Worm (Caenorhabditis elegans) whole organism, mixed stage, embryonic: ENCODE measurements around the gene F48B9.8.

Source experiments
- M03D4.4 ChIP-seq: sonication (generic microtip); optimal IDR thresholded peaks from 2 replicates; lab custom pipeline; 2017; ENCODE audit warnings: mild to moderate bottlenecking, missing genetic modification characterization, missing compliant biosample characterization
- bed-3 ChIP-seq: fragments of 200-800 bp; sonication (Bioruptor generic); optimal IDR thresholded peaks from 3 replicates; lab custom pipeline; 2018; ENCODE audit warnings: mild to moderate bottlenecking, missing genetic modification characterization, moderate library complexity, missing compliant biosample characterization
- blmp-1 ChIP-seq: fragments of 150-350 bp; optimal IDR thresholded peaks from 2 replicates; lab custom pipeline; 2014; ENCODE audit warnings: missing biosample characterization, missing genetic modification characterization
- ceh-39 ChIP-seq: fragments of 150-350 bp; optimal IDR thresholded peaks from 2 replicates; lab custom pipeline; 2014; ENCODE audit warnings: missing biosample characterization, missing genetic modification characterization
- ceh-83 ChIP-seq: fragments of 200-800 bp; sonication (Bioruptor generic); optimal IDR thresholded peaks from 2 replicates; lab custom pipeline; 2018; ENCODE audit warnings: mild to moderate bottlenecking, missing genetic modification characterization, missing compliant biosample characterization
- ces-1 ChIP-seq: fragments of 150-350 bp; optimal IDR thresholded peaks from 2 replicates; lab custom pipeline; 2014; ENCODE audit warnings: missing biosample characterization, missing genetic modification reagents, missing genetic modification characterization
- cnd-1 ChIP-seq: fragments of 200-800 bp; sonication (Bioruptor generic); optimal IDR thresholded peaks from 2 replicates; lab custom pipeline; 2018; ENCODE audit warnings: mild to moderate bottlenecking, missing genetic modification characterization, missing compliant biosample characterization
- drap-1 ChIP-seq: fragments of 200-800 bp; sonication (Bioruptor generic); optimal IDR thresholded peaks from 3 replicates; lab custom pipeline; 2018; ENCODE audit warnings: mild to moderate bottlenecking, missing genetic modification characterization, missing compliant biosample characterization
- elt-1 ChIP-seq: sonication (generic microtip); optimal IDR thresholded peaks from 2 replicates; lab custom pipeline; 2017; ENCODE audit warnings: missing genetic modification characterization, mild to moderate bottlenecking, missing compliant biosample characterization, antibody characterized with exemption, moderate library complexity, borderline replicate concordance; ENCODE audit not compliant: insufficient read depth
- elt-3 ChIP-seq: fragments of 150-350 bp; optimal IDR thresholded peaks from 2 replicates; lab custom pipeline; 2014; ENCODE audit warnings: missing biosample characterization, missing genetic modification characterization
- flh-1 ChIP-seq: fragments of 200-800 bp; sonication (Bioruptor generic); optimal IDR thresholded peaks from 2 replicates; lab custom pipeline; 2018; ENCODE audit warnings: mild to moderate bottlenecking, missing genetic modification characterization, moderate library complexity, missing compliant biosample characterization
- ham-2 ChIP-seq: fragments of 200-800 bp; sonication (Bioruptor generic); optimal IDR thresholded peaks from 2 replicates; lab custom pipeline; 2018; ENCODE audit warnings: mild to moderate bottlenecking, missing genetic modification characterization, missing compliant biosample characterization
- hlh-1 ChIP-seq: fragments of 150-350 bp; optimal IDR thresholded peaks from 2 replicates; lab custom pipeline; 2014; ENCODE audit warnings: missing biosample characterization, missing genetic modification reagents, missing genetic modification characterization
- lin-13 ChIP-seq: fragments of 150-350 bp; optimal IDR thresholded peaks from 2 replicates; lab custom pipeline; 2014; ENCODE audit warnings: missing biosample characterization, missing genetic modification characterization
- lin-32 ChIP-seq: fragments of 200-800 bp; sonication (Bioruptor generic); optimal IDR thresholded peaks from 2 replicates; lab custom pipeline; 2018; ENCODE audit warnings: mild to moderate bottlenecking, missing genetic modification characterization, missing compliant biosample characterization
- lsy-2 ChIP-seq: fragments of 150-350 bp; optimal IDR thresholded peaks from 2 replicates; lab custom pipeline; 2014; ENCODE audit warnings: missing biosample characterization, missing genetic modification characterization
- mab-5 ChIP-seq: fragments of 150-350 bp; optimal IDR thresholded peaks from 2 replicates; lab custom pipeline; 2014; ENCODE audit warnings: missing biosample characterization, missing genetic modification characterization
- mep-1 ChIP-seq: fragments of 150-350 bp; optimal IDR thresholded peaks from 2 replicates; lab custom pipeline; 2017; ENCODE audit warnings: missing biosample characterization, missing genetic modification reagents, missing genetic modification characterization, inconsistent platforms
- mls-2 ChIP-seq: sonication (generic microtip); optimal IDR thresholded peaks from 2 replicates; lab custom pipeline; 2016; ENCODE audit warnings: mild to moderate bottlenecking, missing genetic modification characterization, moderate library complexity, missing compliant biosample characterization
- nhr-12 ChIP-seq: fragments of 150-350 bp; optimal IDR thresholded peaks from 2 replicates; lab custom pipeline; 2014; ENCODE audit warnings: missing biosample characterization, missing genetic modification characterization
- nhr-2 ChIP-seq: fragments of 150-350 bp; optimal IDR thresholded peaks from 2 replicates; lab custom pipeline; 2014; ENCODE audit warnings: missing biosample characterization, missing genetic modification characterization
- nhr-237 ChIP-seq: fragments of 150-350 bp; optimal IDR thresholded peaks from 2 replicates; lab custom pipeline; 2014; ENCODE audit warnings: missing biosample characterization, missing genetic modification characterization
- nhr-28 ChIP-seq: fragments of 150-350 bp; optimal IDR thresholded peaks from 2 replicates; lab custom pipeline; 2014; ENCODE audit warnings: missing biosample characterization, missing genetic modification characterization
- nhr-76 ChIP-seq: sonication (generic microtip); optimal IDR thresholded peaks from 2 replicates; lab custom pipeline; 2017; ENCODE audit warnings: missing biosample characterization, missing genetic modification characterization
- pha-4 ChIP-seq: fragments of 150-350 bp; optimal IDR thresholded peaks from 2 replicates; lab custom pipeline; 2018; ENCODE audit warnings: missing biosample characterization, missing genetic modification reagents, missing genetic modification characterization
- sem-2 ChIP-seq: fragments of 200-800 bp; sonication (Bioruptor generic); optimal IDR thresholded peaks from 2 replicates; lab custom pipeline; 2018; ENCODE audit warnings: mild to moderate bottlenecking, missing genetic modification characterization, missing compliant biosample characterization
- snpc-4 ChIP-seq: fragments of 150-350 bp; optimal IDR thresholded peaks from 2 replicates; lab custom pipeline; 2014; ENCODE audit warnings: missing biosample characterization, missing genetic modification characterization
- sptf-1 ChIP-seq: sonication (generic microtip); optimal IDR thresholded peaks from 2 replicates; lab custom pipeline; 2017; ENCODE audit warnings: mild to moderate bottlenecking, missing genetic modification characterization, moderate library complexity, missing compliant biosample characterization
- tbx-8 ChIP-seq: fragments of 200-800 bp; sonication (Bioruptor generic); optimal IDR thresholded peaks from 2 replicates; lab custom pipeline; 2018; ENCODE audit warnings: mild to moderate bottlenecking, missing genetic modification characterization, moderate library complexity, missing compliant biosample characterization
- unc-120 ChIP-seq: sonication (generic microtip); optimal IDR thresholded peaks from 2 replicates; lab custom pipeline; 2017; ENCODE audit warnings: missing genetic modification characterization, missing compliant biosample characterization; ENCODE audit not compliant: poor library complexity, severe bottlenecking
- unc-39 ChIP-seq: fragments of 150-350 bp; optimal IDR thresholded peaks from 2 replicates; lab custom pipeline; 2014; ENCODE audit warnings: missing biosample characterization, missing genetic modification characterization
- unc-62 ChIP-seq: fragments of 150-350 bp; optimal IDR thresholded peaks from 2 replicates; lab custom pipeline; 2014; ENCODE audit warnings: missing biosample characterization, missing genetic modification reagents, missing genetic modification characterization
- zip-8 ChIP-seq: fragments of 150-350 bp; optimal IDR thresholded peaks from 2 replicates; lab custom pipeline; 2014; ENCODE audit warnings: missing biosample characterization, missing genetic modification characterization
- ztf-11 ChIP-seq: fragments of 150-350 bp; optimal IDR thresholded peaks from 2 replicates; lab custom pipeline; 2014; ENCODE audit warnings: missing biosample characterization, missing genetic modification characterization

F48B9.8 gene

ce11 chrX:2176361-2176880 is at the start of gene F48B9.8:
F48B9.8 (minus strand) TSS chrX:2176411.
- TF ChIP-seq nhr-237 (tag; lab: Kevin White, UChicago) (no peak), unc-120 (tag; lab: Kevin White, UChicago) (no peak), bed-3 (GFP tag; lab: Kevin White, UChicago) (no peak), ces-1 (GFP tag; lab: Kevin White, UChicago) (no peak), flh-1 (GFP tag; lab: Kevin White, UChicago) (no peak)

- TF ChIP-seq lin-13 (tag; lab: Kevin White, UChicago), result no peak
- no peak for TF ChIP-seq nhr-76
- TF ChIP-seq ztf-11 (tag; lab: Kevin White, UChicago), result no peak
- no peak for TF ChIP-seq nhr-12 (tag; lab: Kevin White, UChicago)
- no peak for TF ChIP-seq unc-62
- TF ChIP-seq drap-1 (GFP tag; lab: Kevin White, UChicago), result no peak
- no peak for TF ChIP-seq sptf-1 (tag; lab: Kevin White, UChicago)
- TF ChIP-seq nhr-28 (tag; lab: Kevin White, UChicago), result no peak
Measured at ce11 chrX:2220850-2221249, 44.6 kb upstream of the F48B9.8 start, which contains the start of gene hex-1. hex-1 (plus strand) TSS chrX:2221150.

ce11 chrX:2219453-2219852 is 43.2 kb upstream of the F48B9.8 start:
- no peak for TF ChIP-seq unc-120 (tag; lab: Kevin White, UChicago)
- no peak for TF ChIP-seq nhr-28 (tag; lab: Kevin White, UChicago)
- no peak for TF ChIP-seq elt-1 (tag; lab: Kevin White, UChicago)
- no peak for TF ChIP-seq sem-2
- TF ChIP-seq mep-1 (tag; lab: Kevin White, UChicago), result no peak
- TF ChIP-seq, all 35 proteins: peak for 0

ce11 chrX:2219006-2219405 is 42.8 kb upstream of the F48B9.8 start:
- TF ChIP-seq hlh-1 (no peak), lin-32 (GFP tag; lab: Kevin White, UChicago) (peak; percentile 45), nhr-237 (tag; lab: Kevin White, UChicago) (no peak), blmp-1 (tag; lab: Kevin White, UChicago) (peak; percentile 52)

ce11 chrX:2216662-2217061 is 40.5 kb upstream of the F48B9.8 start:
- no peak for TF ChIP-seq ceh-83 (GFP tag; lab: Kevin White, UChicago)
- no peak for TF ChIP-seq ceh-39 (tag; lab: Kevin White, UChicago)
- TF ChIP-seq cnd-1 (tag; lab: Kevin White, UChicago), result no peak
- no peak for TF ChIP-seq ztf-11 (tag; lab: Kevin White, UChicago)
- TF ChIP-seq pha-4 (tag; lab: Kevin White, UChicago), result no peak
- no peak for TF ChIP-seq unc-39
- TF ChIP-seq mls-2, result peak; percentile 48
- no peak for TF ChIP-seq mab-5 (tag; lab: Kevin White, UChicago)
- no peak for TF ChIP-seq tbx-8
- no peak for TF ChIP-seq nhr-12 (tag; lab: Kevin White, UChicago)
- TF ChIP-seq snpc-4 (tag; lab: Kevin White, UChicago), result no peak
- no peak for TF ChIP-seq hlh-1
- TF ChIP-seq lsy-2 (tag; lab: Kevin White, UChicago), result no peak
- no peak for TF ChIP-seq unc-62
- TF ChIP-seq nhr-237 (tag; lab: Kevin White, UChicago), result no peak
- TF ChIP-seq M03D4.4 (tag; lab: Kevin White, UChicago), result peak; percentile 3
- TF ChIP-seq sptf-1 (tag; lab: Kevin White, UChicago), result peak; percentile 67
- TF ChIP-seq elt-1 (tag; lab: Kevin White, UChicago), result no peak
- TF ChIP-seq elt-3 (tag; lab: Kevin White, UChicago), result no peak
- TF ChIP-seq ham-2 (GFP tag; lab: Kevin White, UChicago), result peak; percentile 84
- TF ChIP-seq nhr-76, result no peak
- no peak for TF ChIP-seq ces-1 (GFP tag; lab: Kevin White, UChicago)
- TF ChIP-seq sem-2, result no peak
- TF ChIP-seq zip-8 (tag; lab: Kevin White, UChicago), result no peak
- no peak for TF ChIP-seq blmp-1 (tag; lab: Kevin White, UChicago)
- no peak for TF ChIP-seq bed-3 (GFP tag; lab: Kevin White, UChicago)
- no peak for TF ChIP-seq nhr-2 (tag; lab: Kevin White, UChicago)
- no peak for TF ChIP-seq lin-13 (tag; lab: Kevin White, UChicago)
- no peak for TF ChIP-seq flh-1 (GFP tag; lab: Kevin White, UChicago)
- no peak for TF ChIP-seq drap-1 (GFP tag; lab: Kevin White, UChicago)
